Worm (Caenorhabditis elegans) whole organism, L4 larva: ENCODE data around the gene ugt-38.

Experiments used
- D1046.2 ChIP-seq: fragments of 200-800 bp; sonication (Bioruptor generic); IDR thresholded peaks from 2 replicates; pipeline ENCODE4 v1.3.6; 2022; ENCODE audit warnings: missing genetic modification characterization, missing compliant biosample characterization
- F10B5.3 ChIP-seq: sonication (generic microtip); optimal IDR thresholded peaks from 2 replicates; lab custom pipeline; 2016; ENCODE audit warnings: mild to moderate bottlenecking, missing genetic modification characterization, missing compliant biosample characterization
- F26F4.8 ChIP-seq: fragments of 200-800 bp; sonication (Bioruptor generic); conservative IDR thresholded peaks from 2 replicates; pipeline ENCODE4 v1.3.6; 2022; ENCODE audit warnings: missing genetic modification characterization, missing compliant biosample characterization
- F49E8.2 ChIP-seq: sonication (generic microtip); optimal IDR thresholded peaks from 2 replicates; lab custom pipeline; 2016; ENCODE audit warnings: missing compliant biosample characterization, mild to moderate bottlenecking, missing genetic modification characterization, borderline replicate concordance
- R02D3.7 ChIP-seq: fragments of 150-350 bp; sonication (generic microtip); optimal IDR thresholded peaks from 3 replicates; lab custom pipeline; 2014; ENCODE audit warnings: missing biosample characterization, missing genetic modification characterization
- Y48G9A.11 ChIP-seq: fragments of 200-800 bp; sonication (Bioruptor generic); IDR thresholded peaks from 2 replicates; pipeline ENCODE4 v1.3.6; 2022; ENCODE audit warnings: missing genetic modification reagents, missing genetic modification characterization, missing compliant biosample characterization
- ZK337.2 ChIP-seq: fragments of 200-800 bp; sonication (Bioruptor generic); IDR thresholded peaks from 2 replicates; pipeline ENCODE4 v1.3.6; 2022; ENCODE audit warnings: missing genetic modification reagents, missing genetic modification characterization, missing compliant biosample characterization
- ceh-62 ChIP-seq: sonication (generic microtip); optimal IDR thresholded peaks from 2 replicates; lab custom pipeline; 2017; ENCODE audit warnings: missing biosample characterization, missing genetic modification characterization
- ces-1 ChIP-seq: fragments of 150-350 bp; sonication (generic microtip); optimal IDR thresholded peaks from 4 replicates; lab custom pipeline; 2014; ENCODE audit warnings: missing biosample characterization, missing genetic modification reagents, missing genetic modification characterization
- cey-2 ChIP-seq: sonication (generic microtip); optimal IDR thresholded peaks from 3 replicates; lab custom pipeline; 2017; ENCODE audit warnings: missing genetic modification characterization, mild to moderate bottlenecking, missing compliant biosample characterization, antibody characterized with exemption, borderline replicate concordance; ENCODE audit not compliant: insufficient read depth
- daf-12 ChIP-seq: fragments of 150-350 bp; optimal IDR thresholded peaks from 2 replicates; lab custom pipeline; 2014; ENCODE audit warnings: missing biosample characterization, missing genetic modification reagents, missing genetic modification characterization
- daf-16 ChIP-seq, 3 experiments: sonication (generic microtip); optimal IDR thresholded peaks; 2 replicates each; lab custom pipeline; 2016 to 2017; ENCODE audit warnings: missing genetic modification characterization in 3 of 3, missing genetic modification reagents in 3 of 3, mild to moderate bottlenecking in 2 of 3, missing compliant biosample characterization in 2 of 3, missing biosample characterization in 1 of 3, moderate library complexity in 1 of 3
- daf-8 ChIP-seq: fragments of 200-800 bp; sonication (Bioruptor generic); IDR thresholded peaks from 2 replicates; pipeline ENCODE4 v1.3.6; 2022; ENCODE audit warnings: missing genetic modification characterization, missing compliant biosample characterization
- dmd-8 ChIP-seq: fragments of 200-800 bp; sonication (Bioruptor generic); IDR thresholded peaks from 2 replicates; pipeline ENCODE4 v1.3.6; 2022; ENCODE audit warnings: missing genetic modification characterization, missing compliant biosample characterization
- fkh-10 ChIP-seq: fragments of 150-350 bp; optimal IDR thresholded peaks from 2 replicates; lab custom pipeline; 2014; ENCODE audit warnings: missing biosample characterization, missing genetic modification reagents, missing genetic modification characterization
- hlh-30 ChIP-seq: sonication (generic microtip); optimal IDR thresholded peaks from 2 replicates; lab custom pipeline; 2017; ENCODE audit warnings: antibody characterized with exemption, mild to moderate bottlenecking, missing genetic modification characterization, missing compliant biosample characterization; ENCODE audit not compliant: insufficient read depth
- hmg-1.1 ChIP-seq: fragments of 200-800 bp; sonication (Bioruptor generic); IDR thresholded peaks from 2 replicates; pipeline ENCODE4 v1.3.6; 2022; ENCODE audit warnings: missing genetic modification reagents, missing genetic modification characterization, missing compliant biosample characterization
- lin-29 ChIP-seq: fragments of 200-800 bp; sonication (Bioruptor generic); IDR thresholded peaks from 2 replicates; pipeline ENCODE4 v1.3.6; 2022; ENCODE audit warnings: missing genetic modification reagents, missing genetic modification characterization, missing compliant biosample characterization
- lin-38 ChIP-seq: fragments of 200-800 bp; sonication (Bioruptor generic); IDR thresholded peaks from 2 replicates; pipeline ENCODE4 v1.3.6; 2022; ENCODE audit warnings: missing genetic modification reagents, missing genetic modification characterization, missing compliant biosample characterization
- madf-9 ChIP-seq: fragments of 200-800 bp; sonication (Bioruptor generic); conservative IDR thresholded peaks from 2 replicates; pipeline ENCODE4 v1.3.6; 2022; ENCODE audit warnings: missing genetic modification reagents, missing genetic modification characterization, missing compliant biosample characterization
- mxl-3 ChIP-seq: fragments of 200-800 bp; sonication (Bioruptor generic); optimal IDR thresholded peaks from 2 replicates; lab custom pipeline; 2018; ENCODE audit warnings: mild to moderate bottlenecking, missing genetic modification characterization, missing compliant biosample characterization
- nhr-11 ChIP-seq: fragments of 150-350 bp; optimal IDR thresholded peaks from 2 replicates; lab custom pipeline; 2014; ENCODE audit warnings: missing biosample characterization, missing genetic modification characterization
- rbr-2 ChIP-seq: sonication (generic microtip); optimal IDR thresholded peaks from 2 replicates; lab custom pipeline; 2016; ENCODE audit warnings: missing genotype, missing genetic modification characterization, missing compliant biosample characterization
- set-16 ChIP-seq: fragments of 200-800 bp; sonication (Bioruptor generic); IDR thresholded peaks from 2 replicates; pipeline ENCODE4 v1.3.6; 2022; ENCODE audit warnings: missing genetic modification reagents, missing genetic modification characterization, missing compliant biosample characterization
- spr-1 ChIP-seq: sonication (generic microtip); optimal IDR thresholded peaks from 2 replicates; lab custom pipeline; 2016; ENCODE audit warnings: mild to moderate bottlenecking, missing genetic modification characterization, missing compliant biosample characterization
- spr-3 ChIP-seq: fragments of 200-800 bp; sonication (Bioruptor generic); optimal IDR thresholded peaks from 2 replicates; lab custom pipeline; 2018; ENCODE audit warnings: mild to moderate bottlenecking, missing genetic modification characterization, missing compliant biosample characterization
- tra-1 ChIP-seq: fragments of 200-800 bp; sonication (Bioruptor generic); IDR thresholded peaks from 2 replicates; pipeline ENCODE4 v1.3.6; 2022; ENCODE audit warnings: missing genetic modification reagents, missing genetic modification characterization, missing compliant biosample characterization
- unc-62 ChIP-seq, 3 experiments: fragments of 150-350 bp in 1 of 3; sonication (generic microtip); optimal IDR thresholded peaks in 2 of 3; peaks in 1 of 3; 1 replicate in 1 of 3; 2 replicates in 2 of 3; lab custom pipeline; 2014 to 2017; ENCODE audit warnings: missing biosample characterization in 3 of 3, missing genetic modification characterization in 3 of 3, missing genetic modification reagents in 3 of 3, missing genotype in 1 of 3
- zfp-2 ChIP-seq: sonication (generic microtip); optimal IDR thresholded peaks from 2 replicates; lab custom pipeline; 2016; ENCODE audit warnings: mild to moderate bottlenecking, missing genetic modification characterization, missing compliant biosample characterization
- zfp-3 ChIP-seq: fragments of 200-800 bp; sonication (Bioruptor generic); conservative IDR thresholded peaks from 2 replicates; pipeline ENCODE4 v1.3.6; 2022; ENCODE audit warnings: missing genetic modification reagents, missing genetic modification characterization, missing compliant biosample characterization
- zip-2 ChIP-seq: fragments of 150-350 bp; optimal IDR thresholded peaks from 2 replicates; lab custom pipeline; 2014; ENCODE audit warnings: missing biosample characterization, missing genetic modification characterization
- ztf-11 ChIP-seq: fragments of 150-350 bp; optimal IDR thresholded peaks from 2 replicates; lab custom pipeline; 2014; ENCODE audit warnings: missing biosample characterization, missing genetic modification characterization

ugt-38 gene

ce11 chrV:7111276-7111675 lies 36.0 kb downstream of the ugt-38 start:
- TF ChIP-seq lin-29 (GFP tag; lab: Robert Waterston, UW): no peak
- TF ChIP-seq ztf-11 (tag; lab: Kevin White, UChicago): no peak
- TF ChIP-seq ces-1 (GFP tag; lab: Kevin White, UChicago): peak; percentile 71
- no peak for TF ChIP-seq Y48G9A.11
- no peak for TF ChIP-seq zfp-2 (tag; lab: Kevin White, UChicago)
- TF ChIP-seq F10B5.3: no peak
- peak; percentile 24 for TF ChIP-seq rbr-2 (tag; lab: Kevin White, UChicago)
- no peak for TF ChIP-seq zip-2 (tag; lab: Kevin White, UChicago)
- no peak for TF ChIP-seq lin-38 (GFP tag; lab: Robert Waterston, UW)
- TF ChIP-seq hlh-30 (tag; lab: Kevin White, UChicago): no peak
- no peak for TF ChIP-seq zfp-3 (GFP tag; lab: Robert Waterston, UW)
- no peak for TF ChIP-seq ceh-62 (tag; lab: Kevin White, UChicago)
- TF ChIP-seq R02D3.7 (tag; lab: Kevin White, UChicago): no peak
- TF ChIP-seq unc-62 (GFP tag; optimal IDR thresholded peaks at IDR 0.05 in 1 of 2; lab: Kevin White, UChicago): peak in 1 of 2 experiments; percentile 56
- no peak for TF ChIP-seq unc-62 (tag; optimal IDR thresholded peaks at IDR 0.05; lab: Kevin White, UChicago)
- no peak for TF ChIP-seq spr-3 (GFP tag; lab: Kevin White, UChicago)
- no peak for TF ChIP-seq cey-2 (tag; lab: Kevin White, UChicago)
- peak; percentile 80 for TF ChIP-seq fkh-10
- no peak for TF ChIP-seq F26F4.8 (GFP tag; lab: Robert Waterston, UW)

ce11 chrV:7110370-7110769 lies 36.9 kb downstream of the ugt-38 start:
- TF ChIP-seq unc-62 (GFP tag; optimal IDR thresholded peaks at IDR 0.05 in 1 of 2; lab: Kevin White, UChicago) (no peak), unc-62 (tag; optimal IDR thresholded peaks at IDR 0.05; lab: Kevin White, UChicago) (no peak), spr-1 (tag; lab: Kevin White, UChicago) (no peak), hlh-30 (tag; lab: Kevin White, UChicago) (no peak)

- TF ChIP-seq set-16 (GFP tag; lab: Robert Waterston, UW) (peak; percentile 52; the same call in 1 of the 2 replicates), tra-1 (GFP tag; lab: Robert Waterston, UW) (no peak), fkh-10 (peak; percentile 59)
These were observed 40.6 kb downstream of the ugt-38 start for ce11 chrV:7106499-7107152.

DNA sequence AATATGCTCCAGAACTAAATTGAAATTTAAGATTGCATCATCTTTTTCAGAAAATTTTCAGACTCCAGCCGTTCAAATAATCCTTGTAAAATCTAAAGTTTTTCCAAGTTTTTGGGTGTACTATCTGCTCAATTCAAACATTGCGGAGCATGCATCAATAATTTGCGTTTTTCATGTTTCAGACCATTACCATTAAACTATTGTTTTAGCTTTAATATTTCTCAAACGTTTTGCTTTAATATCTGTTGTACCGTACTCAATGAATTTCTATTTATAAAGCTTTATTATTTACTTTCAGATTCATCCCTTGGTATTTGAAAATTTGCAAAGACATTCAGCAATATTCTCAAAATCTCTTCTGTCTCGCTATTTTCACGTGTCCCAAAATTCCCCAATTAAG lies 44.0 kb downstream of the ugt-38 start, which contains the start of gene odr-2:
odr-2 (plus strand) TSS at position 301 of the 400 bp plus-strand sequence.
- TF ChIP-seq cey-2 (tag; lab: Kevin White, UChicago) (no peak), nhr-11 (tag; lab: Kevin White, UChicago) (no peak), hmg-1.1 (no peak), daf-12 (tag; lab: Kevin White, UChicago) (no peak), zip-2 (tag; lab: Kevin White, UChicago) (no peak), spr-3 (GFP tag; lab: Kevin White, UChicago) (no peak), rbr-2 (tag; lab: Kevin White, UChicago) (no peak), dmd-8 (no peak), D1046.2 (GFP tag; lab: Robert Waterston, UW) (no peak), madf-9 (GFP tag; lab: Robert Waterston, UW) (no peak), F49E8.2 (tag; lab: Kevin White, UChicago) (no peak), mxl-3 (GFP tag; lab: Kevin White, UChicago) (no peak), daf-8 (no peak), ZK337.2 (GFP tag; lab: Robert Waterston, UW) (no peak), daf-16 (GFP tag; optimal IDR thresholded peaks at IDR 0.05; lab: Kevin White, UChicago) (no peak), daf-16 (tag; optimal IDR thresholded peaks at IDR 0.05; lab: Kevin White, UChicago) (no peak)
